Worm (Caenorhabditis elegans) whole organism, late embryonic: Measurements from ENCODE around the gene T28F3.8.

Source experiments
- ahr-1 ChIP-seq: sonication (generic microtip); optimal IDR thresholded peaks from 2 replicates; lab custom pipeline; 2016; ENCODE audit warnings: missing genetic modification characterization, missing compliant biosample characterization
- ceh-14 ChIP-seq: sonication (generic microtip); optimal IDR thresholded peaks from 2 replicates; lab custom pipeline; 2016; ENCODE audit warnings: missing genotype, missing genetic modification characterization, missing compliant biosample characterization
- ceh-45 ChIP-seq: fragments of 200-800 bp; sonication (Bioruptor generic); IDR thresholded peaks from 2 replicates; pipeline ENCODE4 v1.3.6; 2022; ENCODE audit warnings: missing genetic modification reagents, missing genetic modification characterization, missing compliant biosample characterization
- ceh-9 ChIP-seq: sonication (generic microtip); optimal IDR thresholded peaks from 2 replicates; lab custom pipeline; 2016; ENCODE audit warnings: mild to moderate bottlenecking, missing genetic modification characterization, inconsistent platforms, missing compliant biosample characterization
- elt-2 ChIP-seq: sonication (generic microtip); optimal IDR thresholded peaks from 2 replicates; lab custom pipeline; 2016; ENCODE audit warnings: missing genetic modification reagents, missing genetic modification characterization, missing compliant biosample characterization
- eyg-1 ChIP-seq: sonication (generic microtip); optimal IDR thresholded peaks from 2 replicates; lab custom pipeline; 2016; ENCODE audit warnings: missing genotype, missing genetic modification characterization, missing compliant biosample characterization
- fax-1 ChIP-seq: sonication (generic microtip); optimal IDR thresholded peaks from 2 replicates; lab custom pipeline; 2016; ENCODE audit warnings: missing genotype, missing genetic modification characterization, missing compliant biosample characterization
- fkh-10 ChIP-seq: fragments of 150-350 bp; optimal IDR thresholded peaks from 2 replicates; lab custom pipeline; 2014; ENCODE audit warnings: missing biosample characterization, missing genetic modification reagents, missing genetic modification characterization
- hlh-30 ChIP-seq: sonication (generic microtip); optimal IDR thresholded peaks from 2 replicates; lab custom pipeline; 2017; ENCODE audit warnings: antibody characterized with exemption, missing genetic modification characterization, missing compliant biosample characterization; ENCODE audit not compliant: insufficient read depth
- lim-6 ChIP-seq: sonication (generic microtip); optimal IDR thresholded peaks from 2 replicates; lab custom pipeline; 2016; ENCODE audit warnings: missing genetic modification characterization, missing compliant biosample characterization
- nfya-1 ChIP-seq: sonication (generic microtip); optimal IDR thresholded peaks from 2 replicates; lab custom pipeline; 2017; ENCODE audit warnings: missing genetic modification characterization, mild to moderate bottlenecking, missing compliant biosample characterization, antibody characterized with exemption, moderate library complexity
- npax-4 ChIP-seq: sonication (generic microtip); optimal IDR thresholded peaks from 2 replicates; lab custom pipeline; 2016; ENCODE audit warnings: missing genetic modification characterization, missing compliant biosample characterization
- odd-2 ChIP-seq: sonication (generic microtip); optimal IDR thresholded peaks from 2 replicates; lab custom pipeline; 2017; ENCODE audit warnings: antibody characterized with exemption, mild to moderate bottlenecking, missing genetic modification characterization, missing compliant biosample characterization
- rnt-1 ChIP-seq: sonication (generic microtip); optimal IDR thresholded peaks from 2 replicates; lab custom pipeline; 2016; ENCODE audit warnings: missing genetic modification characterization, missing compliant biosample characterization
- tbx-7 ChIP-seq: sonication (generic microtip); optimal IDR thresholded peaks from 2 replicates; lab custom pipeline; 2016; ENCODE audit warnings: missing genotype, missing genetic modification characterization, missing compliant biosample characterization
- ztf-16 ChIP-seq: sonication (generic microtip); optimal IDR thresholded peaks from 2 replicates; lab custom pipeline; 2017; ENCODE audit warnings: missing genetic modification characterization, missing compliant biosample characterization

Gene T28F3.8

ce11 chrIV:17259310-17259709, 47.8 kb downstream of the T28F3.8 start, which contains the start of gene phyh-1:
phyh-1 (minus strand) TSS chrIV:17259410.
- TF ChIP-seq elt-2 (tag; lab: Kevin White, UChicago) = no peak
- TF ChIP-seq fax-1 = no peak
- no peak for TF ChIP-seq hlh-30
- TF ChIP-seq ahr-1 (tag; lab: Kevin White, UChicago) = no peak

ce11 chrIV:17258824-17259223, 48.3 kb downstream of the T28F3.8 start:
- TF ChIP-seq odd-2 (tag; lab: Kevin White, UChicago) (no peak), fkh-10 (no peak), ceh-45 (GFP tag; lab: Robert Waterston, UW) (no peak), ceh-14 (no peak), ceh-9 (tag; lab: Kevin White, UChicago) (no peak), tbx-7 (tag; lab: Kevin White, UChicago) (no peak), lim-6 (tag; lab: Kevin White, UChicago) (no peak), npax-4 (no peak), rnt-1 (tag; lab: Kevin White, UChicago) (no peak), nfya-1 (tag; lab: Kevin White, UChicago) (no peak), eyg-1 (no peak), ztf-16 (tag; lab: Kevin White, UChicago) (no peak)
- TF ChIP-seq, all 69 proteins: peak for 0
